Fruit fly (Drosophila melanogaster) whole organism, embryonic: ENCODE measurements around the gene CG10431.

Source experiments
- Adf1 ChIP-seq: fragments of 200-800 bp; sonication (Bioruptor generic); IDR thresholded peaks from 2 replicates; pipeline ENCODE4 v1.3.6; 2022; ENCODE audit warnings: missing biosample characterization, missing genetic modification characterization
- Aef1 ChIP-seq: fragments of 200-800 bp; sonication (Bioruptor generic); IDR thresholded peaks from 3 replicates; pipeline ENCODE4 v1.3.6; 2022; ENCODE audit warnings: missing biosample characterization, missing genetic modification characterization
- Asciz ChIP-seq: fragments of 200-800 bp; sonication (Bioruptor generic); optimal IDR thresholded peaks from 2 replicates; lab custom pipeline; 2017; ENCODE audit warnings: missing biosample characterization, mild to moderate bottlenecking, missing genetic modification characterization, missing genetic modification reagents
- C15 ChIP-seq: fragments of 200-800 bp; sonication (Bioruptor generic); IDR thresholded peaks from 3 replicates; pipeline ENCODE4 v1.3.6; 2022; ENCODE audit warnings: missing biosample characterization, missing genetic modification characterization
- CG10274 ChIP-seq: fragments of 200-800 bp; sonication (Bioruptor generic); optimal IDR thresholded peaks from 3 replicates; lab custom pipeline; 2017; ENCODE audit warnings: missing biosample characterization, mild to moderate bottlenecking, missing genetic modification characterization
- CG10431 ChIP-seq: fragments of 200-800 bp; sonication (Bioruptor generic); optimal IDR thresholded peaks from 3 replicates; lab custom pipeline; 2018; ENCODE audit warnings: missing biosample characterization, mild to moderate bottlenecking, missing genetic modification characterization
- CG14441 ChIP-seq: fragments of 200-800 bp; sonication (Bioruptor generic); IDR thresholded peaks from 2 replicates; pipeline ENCODE4 v1.3.6; 2022; ENCODE audit warnings: missing biosample characterization, missing genetic modification characterization
- CG17912 ChIP-seq: fragments of 200-800 bp; sonication (Bioruptor generic); optimal IDR thresholded peaks from 2 replicates; lab custom pipeline; 2018; ENCODE audit warnings: missing biosample characterization, mild to moderate bottlenecking, missing genetic modification characterization
- CG30403 ChIP-seq: fragments of 200-800 bp; sonication (Bioruptor generic); optimal IDR thresholded peaks from 3 replicates; lab custom pipeline; 2016; ENCODE audit warnings: missing biosample characterization, missing genetic modification characterization
- CG3163 ChIP-seq: fragments of 200-800 bp; sonication (Bioruptor generic); optimal IDR thresholded peaks from 3 replicates; lab custom pipeline; 2016; ENCODE audit warnings: missing biosample characterization, missing genetic modification characterization
- CG32767 ChIP-seq: fragments of 200-800 bp; sonication (Bioruptor generic); IDR thresholded peaks from 2 replicates; pipeline ENCODE4 v1.3.6; 2022; ENCODE audit warnings: missing biosample characterization, missing genetic modification characterization
- CG3847 ChIP-seq: fragments of 200-800 bp; sonication (Bioruptor generic); IDR thresholded peaks from 2 replicates; pipeline ENCODE4 v1.3.6; 2022; ENCODE audit warnings: missing biosample characterization, missing genetic modification characterization
- CG7839 ChIP-seq: fragments of 200-800 bp; sonication (Bioruptor generic); optimal IDR thresholded peaks from 3 replicates; lab custom pipeline; 2018; ENCODE audit warnings: missing biosample characterization, mild to moderate bottlenecking, missing genetic modification characterization, moderate library complexity
- CG9215 ChIP-seq: fragments of 200-800 bp; sonication (Bioruptor generic); IDR thresholded peaks from 2 replicates; pipeline ENCODE4 v1.3.6; 2022; ENCODE audit warnings: missing biosample characterization, missing genetic modification characterization
- CG9932 ChIP-seq: fragments of 200-800 bp; sonication (Bioruptor generic); IDR thresholded peaks from 2 replicates; pipeline ENCODE4 v1.3.6; 2022; ENCODE audit warnings: missing biosample characterization, missing genetic modification characterization
- Dad ChIP-seq: fragments of 200-800 bp; sonication (Bioruptor generic); optimal IDR thresholded peaks from 3 replicates; lab custom pipeline; 2016; ENCODE audit warnings: missing biosample characterization, missing genetic modification characterization
- Dek ChIP-seq: fragments of 200-800 bp; sonication (Bioruptor generic); optimal IDR thresholded peaks from 3 replicates; lab custom pipeline; 2019; ENCODE audit warnings: missing biosample characterization, mild to moderate bottlenecking, missing genetic modification characterization, moderate library complexity
- Dip3 ChIP-seq: fragments of 200-800 bp; sonication (Bioruptor generic); optimal IDR thresholded peaks from 3 replicates; lab custom pipeline; 2016; ENCODE audit warnings: missing biosample characterization, missing genetic modification characterization
- Dll ChIP-seq: fragments of 200-800 bp; sonication (Bioruptor generic); IDR thresholded peaks from 4 replicates; pipeline ENCODE4 v1.3.6; 2022; ENCODE audit warnings: missing biosample characterization, missing genetic modification characterization; ENCODE audit not compliant: partially characterized antibody
- Ets65A ChIP-seq: fragments of 200-800 bp; sonication (Bioruptor generic); peaks from one replicate; lab custom pipeline; 2016; ENCODE audit warnings: missing biosample characterization, missing genetic modification characterization
- GATAe ChIP-seq: fragments of 200-800 bp; sonication (Bioruptor generic); conservative IDR thresholded peaks from 2 replicates; pipeline ENCODE4 v1.3.6; 2022; ENCODE audit warnings: missing biosample characterization, missing genetic modification characterization
- HmgZ ChIP-seq: fragments of 200-800 bp; sonication (Bioruptor generic); optimal IDR thresholded peaks from 2 replicates; lab custom pipeline; 2018; ENCODE audit warnings: missing biosample characterization, mild to moderate bottlenecking, missing genetic modification characterization
- Lhr ChIP-seq: fragments of 200-800 bp; sonication (Bioruptor generic); optimal IDR thresholded peaks from 3 replicates; lab custom pipeline; 2017; ENCODE audit warnings: mild to moderate bottlenecking, missing biosample characterization, missing genetic modification reagents, missing genetic modification characterization
- NC2β ChIP-seq: fragments of 200-800 bp; sonication (Bioruptor generic); optimal IDR thresholded peaks from 2 replicates; lab custom pipeline; 2016; ENCODE audit warnings: missing biosample characterization, missing genetic modification characterization
- Six4 ChIP-seq: fragments of 200-800 bp; sonication (Bioruptor generic); optimal IDR thresholded peaks from 2 replicates; lab custom pipeline; 2016; ENCODE audit warnings: missing biosample characterization, missing genetic modification characterization
- Stat92E ChIP-seq, 3 experiments: fragments of >200 bp in 2 of 3; fragments of 200-800 bp in 1 of 3; sonication (Bioruptor generic) in 1 of 3; optimal IDR thresholded peaks; 2 replicates each; lab custom pipeline; 2017 to 2019; ENCODE audit warnings: missing biosample characterization in 3 of 3, missing genetic modification characterization in 3 of 3, mild to moderate bottlenecking in 1 of 3, moderate library complexity in 1 of 3
- chinmo ChIP-seq: fragments of 200-800 bp; sonication (Bioruptor generic); IDR thresholded peaks from 4 replicates; pipeline ENCODE4 v1.3.6; 2022; ENCODE audit warnings: missing biosample characterization, missing genetic modification characterization; ENCODE audit not compliant: partially characterized antibody
- crol ChIP-seq: fragments of 200-800 bp; sonication (Bioruptor generic); IDR thresholded peaks from 2 replicates; pipeline ENCODE4 v1.3.6; 2022; ENCODE audit warnings: missing biosample characterization, missing genetic modification characterization
- danr ChIP-seq: fragments of 200-800 bp; sonication (Bioruptor generic); IDR thresholded peaks from 2 replicates; pipeline ENCODE4 v1.3.6; 2022; ENCODE audit warnings: missing biosample characterization, missing genetic modification characterization
- dpn ChIP-seq, 2 experiments: fragments of 200-800 bp; sonication (Bioruptor generic); optimal IDR thresholded peaks; 3 replicates each; lab custom pipeline; 2016; ENCODE audit warnings: missing biosample characterization in 2 of 2, missing genetic modification characterization in 2 of 2
- esg ChIP-seq: fragments of 200-800 bp; sonication (Bioruptor generic); conservative IDR thresholded peaks from 2 replicates; pipeline ENCODE4 v1.3.6; 2022; ENCODE audit warnings: missing biosample characterization, missing genetic modification characterization
- hth ChIP-seq: fragments of >200 bp; optimal IDR thresholded peaks from 2 replicates; lab custom pipeline; 2017; ENCODE audit warnings: inconsistent platforms
- jing ChIP-seq: fragments of 200-800 bp; sonication (Bioruptor generic); optimal IDR thresholded peaks from 2 replicates; lab custom pipeline; 2018; ENCODE audit warnings: missing biosample characterization, mild to moderate bottlenecking, missing genetic modification characterization
- jumu ChIP-seq: fragments of 200-800 bp; sonication (Bioruptor generic); optimal IDR thresholded peaks from 3 replicates; lab custom pipeline; 2016; ENCODE audit warnings: missing biosample characterization, missing genetic modification characterization
- kni ChIP-seq: fragments of 200-800 bp; sonication (Bioruptor generic); optimal IDR thresholded peaks from 3 replicates; lab custom pipeline; 2017; ENCODE audit warnings: mild to moderate bottlenecking, missing biosample characterization, missing genetic modification reagents, missing genetic modification characterization
- mirr ChIP-seq: fragments of 200-800 bp; sonication (Bioruptor generic); optimal IDR thresholded peaks from 3 replicates; lab custom pipeline; 2018; ENCODE audit warnings: missing biosample characterization, mild to moderate bottlenecking, missing genetic modification characterization
- nerfin-2 ChIP-seq: fragments of 200-800 bp; sonication (Bioruptor generic); IDR thresholded peaks from 2 replicates; pipeline ENCODE4 v1.3.6; 2022; ENCODE audit warnings: missing biosample characterization, missing genetic modification characterization; ENCODE audit not compliant: partially characterized antibody
- nmo ChIP-seq: fragments of 200-800 bp; sonication (Bioruptor generic); optimal IDR thresholded peaks from 2 replicates; lab custom pipeline; 2018; ENCODE audit warnings: missing biosample characterization, mild to moderate bottlenecking, missing genetic modification characterization, moderate library complexity
- pb ChIP-seq: fragments of 200-800 bp; sonication (Bioruptor generic); optimal IDR thresholded peaks from 3 replicates; lab custom pipeline; 2016; ENCODE audit warnings: missing biosample characterization, missing genetic modification characterization
- repo ChIP-seq: fragments of 200-800 bp; sonication (Bioruptor generic); optimal IDR thresholded peaks from 2 replicates; lab custom pipeline; 2016; ENCODE audit warnings: missing biosample characterization, missing genetic modification characterization
- rib ChIP-seq: fragments of 200-800 bp; sonication (Bioruptor generic); IDR thresholded peaks from 2 replicates; pipeline ENCODE4 v1.3.6; 2022; ENCODE audit warnings: missing biosample characterization, missing genetic modification characterization
- sc ChIP-seq, 3 experiments: fragments of >200 bp in 2 of 3; fragments of 200-800 bp in 1 of 3; sonication (Bioruptor generic) in 1 of 3; optimal IDR thresholded peaks; 2 replicates in 2 of 3; 3 replicates in 1 of 3; lab custom pipeline; 2017; ENCODE audit warnings: mild to moderate bottlenecking in 1 of 3, missing biosample characterization in 1 of 3, missing genetic modification characterization in 1 of 3, missing genetic modification reagents in 1 of 3
- trem ChIP-seq: fragments of 200-800 bp; optimal IDR thresholded peaks from 3 replicates; lab custom pipeline; 2019; ENCODE audit warnings: missing biosample characterization, mild to moderate bottlenecking, missing genetic modification characterization, moderate library complexity
- twi ChIP-seq: fragments of 200-800 bp; optimal IDR thresholded peaks from 2 replicates; lab custom pipeline; 2019; ENCODE audit warnings: missing biosample characterization, mild to moderate bottlenecking, missing genetic modification characterization, moderate library complexity
- vfl ChIP-seq: fragments of 200-800 bp; sonication (Bioruptor generic); optimal IDR thresholded peaks from 2 replicates; lab custom pipeline; 2016; ENCODE audit warnings: missing biosample characterization, missing genetic modification characterization
- vnd ChIP-seq: fragments of 200-800 bp; sonication (Bioruptor generic); IDR thresholded peaks from 3 replicates; pipeline ENCODE4 v1.3.6; 2022; ENCODE audit warnings: missing biosample characterization, missing genetic modification characterization; ENCODE audit not compliant: partially characterized antibody
- wor ChIP-seq: fragments of 200-800 bp; sonication (Bioruptor generic); IDR thresholded peaks from 2 replicates; pipeline ENCODE4 v1.3.6; 2022; ENCODE audit warnings: missing biosample characterization, missing genetic modification characterization
- zfh1 ChIP-seq: fragments of 200-800 bp; sonication (Bioruptor generic); IDR thresholded peaks from 3 replicates; pipeline ENCODE4 v1.3.6; 2022; ENCODE audit warnings: missing biosample characterization, missing genetic modification characterization

Gene CG10431

dm6 chr2L:19023972-19024743, 49.6 kb downstream of the CG10431 start (continued):
- TF ChIP-seq Dek (tag; lab: Kevin White, UChicago): peak; percentile 74
- no peak for TF ChIP-seq vnd (GFP tag; lab: Robert Waterston, UW)
- peak; percentile 62 for TF ChIP-seq mirr
- TF ChIP-seq Dad: no peak
- TF ChIP-seq jing: peak; percentile 41
- TF ChIP-seq CG10431 (GFP tag; lab: Kevin White, UChicago): peak; percentile 0
- TF ChIP-seq Six4 (GFP tag; lab: Kevin White, UChicago): no peak
- TF ChIP-seq Aef1 (GFP tag; lab: Robert Waterston, UW): peak; percentile 44; the same call in 2 of the 3 replicates
- TF ChIP-seq hth: no peak
- no peak for TF ChIP-seq CG17912 (GFP tag; lab: Kevin White, UChicago)
- TF ChIP-seq crol: peak; percentile 90
- TF ChIP-seq zfh1 (GFP tag; lab: Robert Waterston, UW): 0 out of 3 replicates have a peak, but pooled peaks have one; percentile 32
- no peak for TF ChIP-seq repo
- TF ChIP-seq twi (tag; lab: Kevin White, UChicago): peak; percentile 24
- TF ChIP-seq Adf1 (GFP tag; lab: Robert Waterston, UW): peak; percentile 53; the same call in 1 of the 2 replicates
- no peak for TF ChIP-seq sc (optimal IDR thresholded peaks at IDR 0.05; lab: Kevin White, UChicago)
- peak; percentile 21 for TF ChIP-seq sc (GFP tag; optimal IDR thresholded peaks at IDR 0.05; lab: Kevin White, UChicago)
- peak; percentile 49; the same call in 1 of the 2 replicates for TF ChIP-seq esg
- TF ChIP-seq Dll (GFP tag; lab: Robert Waterston, UW): no peak
- TF ChIP-seq Stat92E (GFP tag; optimal IDR thresholded peaks at IDR 0.05; lab: Kevin White, UChicago): no peak
- TF ChIP-seq vfl (GFP tag; lab: Kevin White, UChicago): peak; percentile 38
- TF ChIP-seq HmgZ (tag; lab: Kevin White, UChicago): peak; percentile 65
- TF ChIP-seq CG32767: no peak
- TF ChIP-seq Lhr (GFP tag; lab: Kevin White, UChicago): no peak
- peak; percentile 9 for TF ChIP-seq CG10274
- peak; percentile 18 for TF ChIP-seq trem
- peak; percentile 82 for TF ChIP-seq CG7839 (tag; lab: Kevin White, UChicago)
- peak; percentile 47; the same call in 1 of the 2 replicates for TF ChIP-seq wor
- TF ChIP-seq CG9932 (GFP tag; lab: Robert Waterston, UW): no peak
- TF ChIP-seq rib (GFP tag; lab: Robert Waterston, UW): no peak
- no peak for TF ChIP-seq NC2β (GFP tag; lab: Kevin White, UChicago)
- TF ChIP-seq GATAe (GFP tag; lab: Robert Waterston, UW): no peak
- TF ChIP-seq CG14441: no peak
- no peak for TF ChIP-seq nerfin-2 (GFP tag; lab: Robert Waterston, UW)
- TF ChIP-seq jumu: no peak
- TF ChIP-seq CG9215 (GFP tag; lab: Robert Waterston, UW): peak; percentile 46; the same call in 1 of the 2 replicates
- TF ChIP-seq nmo (GFP tag; lab: Kevin White, UChicago): peak; percentile 67
- no peak for TF ChIP-seq kni (GFP tag; lab: Kevin White, UChicago)
- TF ChIP-seq CG3163 (GFP tag; lab: Kevin White, UChicago): no peak
- 0 out of 4 replicates have a peak, but pooled peaks have one; percentile 38 for TF ChIP-seq chinmo (GFP tag; lab: Robert Waterston, UW)
- TF ChIP-seq Asciz: peak; percentile 47
- TF ChIP-seq CG30403 (GFP tag; lab: Kevin White, UChicago): peak; percentile 80
- TF ChIP-seq Dip3 (GFP tag; lab: Kevin White, UChicago): no peak
- 0 out of 2 replicates have a peak, but pooled peaks have one; percentile 9 for TF ChIP-seq CG3847 (GFP tag; lab: Robert Waterston, UW)
- TF ChIP-seq danr (GFP tag; lab: Robert Waterston, UW): no peak
- TF ChIP-seq pb: no peak
- peak; percentile 89 for TF ChIP-seq Ets65A
- no peak for TF ChIP-seq C15 (GFP tag; lab: Robert Waterston, UW)
- peak; percentile 27 to 43 for TF ChIP-seq dpn (GFP tag; optimal IDR thresholded peaks at IDR 0.05; lab: Kevin White, UChicago)
